Worm (Caenorhabditis elegans) whole organism, L2 larva: ENCODE data around the gene T06F4.1.

Source experiments
- C34F6.9 ChIP-seq: fragments of 150-350 bp; optimal IDR thresholded peaks from 2 replicates; lab custom pipeline; 2014; ENCODE audit warnings: missing biosample characterization, missing genetic modification characterization
- F13H6.1 ChIP-seq: sonication (generic microtip); optimal IDR thresholded peaks from 2 replicates; lab custom pipeline; 2016; ENCODE audit warnings: missing genetic modification characterization, missing compliant biosample characterization
- R02D3.7 ChIP-seq: fragments of 150-350 bp; optimal IDR thresholded peaks from 2 replicates; lab custom pipeline; 2014; ENCODE audit warnings: missing biosample characterization, missing genetic modification characterization
- ZK546.5 ChIP-seq: sonication (generic microtip); optimal IDR thresholded peaks from 2 replicates; lab custom pipeline; 2017; ENCODE audit warnings: missing biosample characterization, missing genetic modification characterization
- alr-1 ChIP-seq: fragments of 150-350 bp; optimal IDR thresholded peaks from 2 replicates; lab custom pipeline; 2014; ENCODE audit warnings: missing biosample characterization, missing genetic modification characterization
- aly-2 ChIP-seq: fragments of 150-350 bp; optimal IDR thresholded peaks from 2 replicates; lab custom pipeline; 2014; ENCODE audit warnings: missing biosample characterization, missing genetic modification characterization
- ama-1 ChIP-seq: fragments of 150-350 bp; optimal IDR thresholded peaks from 2 replicates; lab custom pipeline; 2018; ENCODE audit warnings: inconsistent platforms
- ceh-16 ChIP-seq: fragments of 150-350 bp; optimal IDR thresholded peaks from 2 replicates; lab custom pipeline; 2014; ENCODE audit warnings: missing biosample characterization, missing genetic modification characterization
- ceh-82 ChIP-seq: fragments of 150-350 bp; optimal IDR thresholded peaks from 2 replicates; lab custom pipeline; 2014; ENCODE audit warnings: missing biosample characterization, missing genetic modification characterization
- crh-2 ChIP-seq: sonication (generic microtip); optimal IDR thresholded peaks from 2 replicates; lab custom pipeline; 2017; ENCODE audit warnings: missing biosample characterization, missing genetic modification characterization
- elt-1 ChIP-seq: fragments of 150-350 bp; optimal IDR thresholded peaks from 2 replicates; lab custom pipeline; 2014; ENCODE audit warnings: missing biosample characterization, missing genetic modification characterization
- elt-3 ChIP-seq: sonication (generic microtip); optimal IDR thresholded peaks from 2 replicates; lab custom pipeline; 2017; ENCODE audit warnings: missing biosample characterization, missing genetic modification characterization
- fos-1 ChIP-seq: fragments of 150-350 bp; optimal IDR thresholded peaks from 2 replicates; lab custom pipeline; 2014; ENCODE audit warnings: missing biosample characterization, missing genetic modification characterization
- lin-11 ChIP-seq: fragments of 150-350 bp; sonication (generic microtip); optimal IDR thresholded peaks from 2 replicates; lab custom pipeline; 2014; ENCODE audit warnings: missing biosample characterization, missing genetic modification characterization, inconsistent platforms, mixed read lengths
- lsy-2 ChIP-seq, 2 experiments: fragments of 150-350 bp in 1 of 2; sonication (generic microtip) in 1 of 2; optimal IDR thresholded peaks; 2 replicates each; lab custom pipeline; 2014 to 2017; ENCODE audit warnings: missing biosample characterization in 2 of 2, missing genetic modification characterization in 2 of 2
- mab-5 ChIP-seq: fragments of 150-350 bp; optimal IDR thresholded peaks from 2 replicates; lab custom pipeline; 2014; ENCODE audit warnings: missing biosample characterization, missing genetic modification characterization
- mbf-1 ChIP-seq: sonication (generic microtip); optimal IDR thresholded peaks from 2 replicates; lab custom pipeline; 2017; ENCODE audit warnings: missing biosample characterization, missing genetic modification characterization
- nhr-11 ChIP-seq: fragments of 150-350 bp; optimal IDR thresholded peaks from 2 replicates; lab custom pipeline; 2014; ENCODE audit warnings: missing biosample characterization, missing genetic modification characterization
- nhr-12 ChIP-seq: fragments of 150-350 bp; optimal IDR thresholded peaks from 2 replicates; lab custom pipeline; 2014; ENCODE audit warnings: missing biosample characterization, missing genetic modification characterization
- nhr-129 ChIP-seq: fragments of 150-350 bp; optimal IDR thresholded peaks from 2 replicates; lab custom pipeline; 2014; ENCODE audit warnings: missing biosample characterization, missing genetic modification characterization
- nhr-21 ChIP-seq: fragments of 150-350 bp; optimal IDR thresholded peaks from 2 replicates; lab custom pipeline; 2014; ENCODE audit warnings: missing biosample characterization, missing genetic modification characterization
- nhr-23 ChIP-seq: fragments of 150-350 bp; optimal IDR thresholded peaks from 2 replicates; lab custom pipeline; 2014; ENCODE audit warnings: missing biosample characterization, missing genetic modification reagents, missing genetic modification characterization
- nhr-237 ChIP-seq: fragments of 150-350 bp; optimal IDR thresholded peaks from 2 replicates; lab custom pipeline; 2014; ENCODE audit warnings: missing biosample characterization, missing genetic modification characterization
- peb-1 ChIP-seq: fragments of 150-350 bp; optimal IDR thresholded peaks from 2 replicates; lab custom pipeline; 2014; ENCODE audit warnings: missing biosample characterization, missing genetic modification characterization
- sem-4 ChIP-seq: fragments of 150-350 bp; optimal IDR thresholded peaks from 2 replicates; lab custom pipeline; 2014; ENCODE audit warnings: missing biosample characterization, missing genetic modification reagents, missing genetic modification characterization
- skn-1 ChIP-seq: sonication (generic microtip); optimal IDR thresholded peaks from 2 replicates; lab custom pipeline; 2017; ENCODE audit warnings: missing biosample characterization, missing genetic modification characterization
- sma-9 ChIP-seq, 2 experiments: fragments of 150-350 bp in 1 of 2; sonication (generic microtip) in 1 of 2; optimal IDR thresholded peaks; 2 replicates each; lab custom pipeline; 2014 to 2016; ENCODE audit warnings: missing genetic modification characterization in 2 of 2, mild to moderate bottlenecking in 1 of 2, missing biosample characterization in 1 of 2, missing compliant biosample characterization in 1 of 2, missing genetic modification reagents in 1 of 2, moderate library complexity in 1 of 2
- unc-39 ChIP-seq: fragments of 150-350 bp; optimal IDR thresholded peaks from 2 replicates; lab custom pipeline; 2014; ENCODE audit warnings: missing biosample characterization, missing genetic modification characterization
- unc-55 ChIP-seq: fragments of 150-350 bp; sonication (generic microtip); optimal IDR thresholded peaks from 3 replicates; lab custom pipeline; 2014; ENCODE audit warnings: missing biosample characterization, missing genetic modification reagents, missing genetic modification characterization
- unc-62 ChIP-seq: fragments of 150-350 bp; optimal IDR thresholded peaks from 2 replicates; lab custom pipeline; 2014; ENCODE audit warnings: missing biosample characterization, missing genetic modification reagents, missing genetic modification characterization
- zag-1 ChIP-seq: fragments of 150-350 bp; optimal IDR thresholded peaks from 2 replicates; lab custom pipeline; 2014; ENCODE audit warnings: missing biosample characterization, missing genetic modification characterization

The T06F4.1 gene

ce11 chrX:4117626-4118025 lies 38.5 kb upstream of the T06F4.1 start, which contains the start of gene F09F9.5:
Gene F09F9.5, plus strand, starts transcription at chrX:4117926.
- no peak for TF ChIP-seq mab-5 (tag; lab: Kevin White, UChicago)
- no peak for TF ChIP-seq skn-1 (tag; lab: Kevin White, UChicago)
- no peak for TF ChIP-seq ceh-82 (tag; lab: Kevin White, UChicago)

DNA sequence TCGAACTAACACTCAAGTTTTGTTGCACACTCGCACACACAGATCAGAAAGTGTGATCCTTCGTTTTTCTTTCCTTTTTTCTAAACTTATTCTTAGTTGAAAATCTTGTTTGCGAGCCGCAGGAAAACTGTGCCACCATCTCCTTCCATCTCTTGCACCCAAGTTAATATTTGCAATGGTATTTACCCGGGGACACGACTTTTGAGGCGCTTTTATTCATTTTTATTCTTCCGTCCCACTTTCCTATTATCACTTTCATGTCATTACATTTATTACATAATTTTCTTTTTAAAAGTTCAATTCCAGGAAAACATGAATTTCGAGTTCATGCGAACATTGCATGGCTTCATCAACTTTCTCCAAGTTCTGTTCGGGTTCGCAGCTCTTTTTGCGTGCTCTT lies 35.9 kb upstream of the T06F4.1 start, which contains the start of gene F09F9.1:
Gene F09F9.1 (plus strand): TSS at position 301 of the 400 bp plus-strand sequence.
- TF ChIP-seq elt-1 (tag; lab: Kevin White, UChicago) = no peak
- no peak for TF ChIP-seq aly-2 (tag; lab: Kevin White, UChicago)
- no peak for TF ChIP-seq peb-1 (tag; lab: Kevin White, UChicago)
- TF ChIP-seq nhr-237 (tag; lab: Kevin White, UChicago) = no peak
- no peak for TF ChIP-seq unc-55 (GFP tag; lab: Kevin White, UChicago)

DNA sequence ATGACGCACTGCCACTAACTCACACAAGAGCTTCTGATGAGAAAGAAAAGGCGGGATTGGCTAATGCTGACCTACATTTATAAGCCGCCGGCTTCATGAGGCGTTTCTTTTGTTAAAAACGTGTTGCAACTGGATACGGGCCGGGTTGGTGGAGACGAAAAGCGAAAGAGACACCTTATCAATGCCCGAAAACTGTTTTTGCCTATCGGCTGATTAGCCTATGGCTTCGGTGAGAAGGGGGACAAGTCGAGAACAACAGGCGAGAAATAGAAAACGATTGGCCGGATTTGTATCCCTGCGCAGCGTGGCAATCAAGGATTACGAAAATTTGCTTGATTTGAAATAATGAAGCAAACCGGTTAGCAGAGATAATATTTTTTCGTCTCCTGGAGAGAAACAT lies 32.3 kb upstream of the T06F4.1 start, which contains the start of gene F09F9.2:
Gene F09F9.2 (minus strand): TSS at position 25 of the 400 bp plus-strand sequence.
- TF ChIP-seq nhr-21 = peak; percentile 18
- no peak for TF ChIP-seq zag-1 (tag; lab: Kevin White, UChicago)

ce11 chrX:4109970-4110369 lies 30.8 kb upstream of the T06F4.1 start:
- TF ChIP-seq mab-5 (tag; lab: Kevin White, UChicago) (no peak), nhr-21 (peak; percentile 35), ceh-16 (tag; lab: Kevin White, UChicago) (no peak), mbf-1 (no peak), F13H6.1 (peak; percentile 10), ama-1 (peak; percentile 9), nhr-11 (no peak), zag-1 (tag; lab: Kevin White, UChicago) (no peak), aly-2 (tag; lab: Kevin White, UChicago) (no peak), lin-11 (tag; lab: Kevin White, UChicago) (no peak)

ce11 chrX:4106896-4107505 lies 27.8 kb upstream of the T06F4.1 start, which contains the start of gene R02E4.2:
Gene R02E4.2, plus strand, starts transcription at chrX:4107455.
- TF ChIP-seq alr-1 (no peak), fos-1 (tag; lab: Kevin White, UChicago) (no peak), crh-2 (tag; lab: Kevin White, UChicago) (no peak), sma-9 (GFP tag; optimal IDR thresholded peaks at IDR 0.05; lab: Kevin White, UChicago) (no peak), sma-9 (tag; optimal IDR thresholded peaks at IDR 0.05; lab: Kevin White, UChicago) (no peak), aly-2 (tag; lab: Kevin White, UChicago) (no peak), C34F6.9 (tag; lab: Kevin White, UChicago) (no peak), nhr-23 (tag; lab: Kevin White, UChicago) (no peak), unc-62 (GFP tag; lab: Kevin White, UChicago) (no peak), elt-1 (tag; lab: Kevin White, UChicago) (no peak), nhr-11 (no peak), nhr-129 (tag; lab: Kevin White, UChicago) (no peak), lsy-2 (tag; optimal IDR thresholded peaks at IDR 0.05; lab: Kevin White, UChicago) (no peak), elt-3 (tag; lab: Kevin White, UChicago) (no peak), sem-4 (tag; lab: Kevin White, UChicago) (no peak), ama-1 (no peak), nhr-12 (tag; lab: Kevin White, UChicago) (no peak), ZK546.5 (no peak), R02D3.7 (tag; lab: Kevin White, UChicago) (no peak), unc-39 (tag; lab: Kevin White, UChicago) (no peak)

DNA sequence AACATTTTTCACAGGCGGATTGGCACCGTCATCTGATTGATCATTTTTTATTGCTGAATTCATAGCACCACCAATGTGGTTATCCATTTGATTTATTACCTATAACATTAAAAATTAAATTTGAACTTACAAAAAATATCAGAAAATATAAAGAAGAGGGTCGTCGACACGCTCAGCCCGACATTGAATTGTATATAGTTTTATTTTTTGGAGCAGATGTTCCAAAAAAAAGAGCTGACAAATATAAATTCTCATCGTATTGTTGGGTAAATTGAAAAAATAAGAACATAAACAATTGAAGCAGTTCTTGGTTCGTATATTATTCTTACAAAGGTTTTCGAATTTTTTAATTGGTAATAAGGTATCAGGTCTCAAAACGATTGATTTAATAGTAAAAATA lies 25.3 kb upstream of the T06F4.1 start, which contains the start of gene R02E4.1:
Gene R02E4.1 (minus strand): TSS at position 101 of the 400 bp plus-strand sequence.
- TF ChIP-seq sma-9 (GFP tag; optimal IDR thresholded peaks at IDR 0.05; lab: Kevin White, UChicago) (no peak), sma-9 (tag; optimal IDR thresholded peaks at IDR 0.05; lab: Kevin White, UChicago) (no peak), peb-1 (tag; lab: Kevin White, UChicago) (no peak)
